Worm (Caenorhabditis elegans): ENCODE results near the gene F44E5.17.

Gene F44E5.17

DNA sequence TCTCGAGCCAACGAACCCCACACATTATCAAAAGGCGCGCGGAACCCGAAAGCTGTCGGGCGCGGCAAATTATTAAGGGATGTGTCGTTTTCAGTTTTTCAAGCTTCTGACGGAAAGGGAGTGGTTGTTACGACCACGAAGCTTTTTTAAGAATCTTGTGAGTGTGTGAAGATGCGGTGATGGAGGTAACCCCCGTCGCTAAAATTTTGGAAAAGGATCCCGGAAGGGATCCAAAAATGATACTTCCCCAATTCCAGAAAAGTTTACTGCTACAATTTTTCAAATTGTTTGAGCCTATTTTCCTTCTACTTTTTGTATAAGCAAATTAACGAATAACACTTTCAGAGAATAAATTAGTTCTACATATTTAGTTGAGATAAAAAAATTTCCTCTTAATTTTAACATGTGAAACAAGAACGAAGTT lies 8.3 kb upstream of the F44E5.17 start (continued):
- TF ChIP-seq attf-4 (tag; optimal IDR thresholded peaks at IDR 0.05) (no peak), zfp-2 (tag; optimal IDR thresholded peaks at IDR 0.05) (no peak), nhr-11 (tag; optimal IDR thresholded peaks at IDR 0.05) (no peak), lin-29 (GFP tag; IDR thresholded peaks at IDR 0.05) (no peak; the same call in 1 of the 2 replicates), ces-1 (GFP tag; optimal IDR thresholded peaks at IDR 0.05) (no peak), T20F7.1 (GFP tag; optimal IDR thresholded peaks at IDR 0.05) (peak; percentile 57), dmd-6 (GFP tag; IDR thresholded peaks at IDR 0.05) (peak; percentile 69), ceh-82 (tag; optimal IDR thresholded peaks at IDR 0.05) (no peak), mdt-29 (GFP tag; IDR thresholded peaks at IDR 0.05) (peak; percentile 56; the same call in 1 of the 2 replicates), unc-130 (GFP tag; optimal IDR thresholded peaks at IDR 0.05) (no peak), hmg-1.1 (GFP tag; IDR thresholded peaks at IDR 0.05) (peak; percentile 79), zip-11 (GFP tag; IDR thresholded peaks at IDR 0.05) (no peak), aly-2 (tag; optimal IDR thresholded peaks at IDR 0.05) (peak; percentile 39), cey-2 (tag; optimal IDR thresholded peaks at IDR 0.05; ENCODE audit: borderline replicate concordance, insufficient read depth) (no peak), F44E2.7 (GFP tag; IDR thresholded peaks at IDR 0.05) (no peak), dve-1 (tag; optimal IDR thresholded peaks at IDR 0.05; ENCODE audit: insufficient read depth) (peak; percentile 91), ztf-11 (tag; optimal IDR thresholded peaks at IDR 0.05) (no peak), madf-9 (GFP tag; conservative IDR thresholded peaks at IDR 0.05) (0 out of 2 replicates have a peak, but pooled peaks have one; percentile 2), duxl-1 (tag; optimal IDR thresholded peaks at IDR 0.05; ENCODE audit: poor library complexity) (no peak), hif-1 (tag; optimal IDR thresholded peaks at IDR 0.05) (no peak), nhr-111 (GFP tag; optimal IDR thresholded peaks at IDR 0.05) (no peak), ama-1 (optimal IDR thresholded peaks at IDR 0.05) (peak; percentile 90), sdz-12 (GFP tag; optimal IDR thresholded peaks at IDR 0.05) (peak; percentile 50), F10B5.3 (tag; optimal IDR thresholded peaks at IDR 0.05) (no peak), ceh-28 (tag; optimal IDR thresholded peaks at IDR 0.05) (no peak), nhr-41 (GFP tag; IDR thresholded peaks at IDR 0.05) (peak; percentile 89), F49E8.2 (tag; optimal IDR thresholded peaks at IDR 0.05; ENCODE audit: borderline replicate concordance) (no peak), ceh-20 (GFP tag; IDR thresholded peaks at IDR 0.05) (0 out of 2 replicates have a peak, but pooled peaks have one; percentile 46), F26F4.8 (GFP tag; conservative IDR thresholded peaks at IDR 0.05) (no peak), mxl-2 (GFP tag; conservative IDR thresholded peaks at IDR 0.05) (no peak), ZK546.5 (tag; optimal IDR thresholded peaks at IDR 0.05) (no peak), rbr-2 (tag; optimal IDR thresholded peaks at IDR 0.05) (no peak), nhr-6 (tag; optimal IDR thresholded peaks at IDR 0.05) (peak; percentile 48), nhr-48 (tag; optimal IDR thresholded peaks at IDR 0.05) (no peak), nhr-102 (tag; optimal IDR thresholded peaks at IDR 0.05) (no peak), mdl-1 (tag; optimal IDR thresholded peaks at IDR 0.05) (no peak), pha-4 (GFP tag; IDR thresholded peaks at IDR 0.05) (peak; percentile 87), pha-4 (tag; optimal IDR thresholded peaks at IDR 0.05) (peak; percentile 75), hlh-30 (tag; optimal IDR thresholded peaks at IDR 0.05; ENCODE audit: insufficient read depth) (peak; percentile 35), zag-1 (tag; optimal IDR thresholded peaks at IDR 0.05) (no peak), arid-1 (GFP tag; conservative IDR thresholded peaks at IDR 0.05) (0 out of 2 replicates have a peak, but pooled peaks have one; percentile 49), lin-39 (tag; optimal IDR thresholded peaks at IDR 0.05) (no peak), spr-1 (tag; optimal IDR thresholded peaks at IDR 0.05) (peak; percentile 37), tra-1 (GFP tag; IDR thresholded peaks at IDR 0.05) (0 out of 2 replicates have a peak, but pooled peaks have one; percentile 43), zfp-3 (GFP tag; conservative IDR thresholded peaks at IDR 0.05) (peak; percentile 99), pqm-1 (tag; optimal IDR thresholded peaks at IDR 0.05) (no peak), lir-3 (tag; optimal IDR thresholded peaks at IDR 0.05) (no peak), snpc-4 (tag; optimal IDR thresholded peaks at IDR 0.05) (no peak), nhr-42 (GFP tag; IDR thresholded peaks at IDR 0.05) (peak; percentile 76; the same call in 1 of the 2 replicates), zip-2 (tag; optimal IDR thresholded peaks at IDR 0.05) (peak; percentile 37), mxl-3 (GFP tag; optimal IDR thresholded peaks at IDR 0.05) (no peak)

Measured in whole organism, L4 larva.